Worm (Caenorhabditis elegans): ENCODE measurements around the gene wrt-2.

Gene wrt-2

ce11 chrX:3102165-3102564, 8.0 kb upstream of the wrt-2 start, which contains the start of gene ztf-13:
Gene ztf-13 (minus strand): TSS chrX:3102175.
- TF ChIP-seq cebp-1 (GFP tag; IDR thresholded peaks at IDR 0.05) (no peak), cebp-1 (tag; optimal IDR thresholded peaks at IDR 0.05) (peak; percentile 27), ceh-100 (GFP tag; IDR thresholded peaks at IDR 0.05) (no peak), lsl-1 (GFP tag; optimal IDR thresholded peaks at IDR 0.05) (no peak), F57C9.4 (tag; optimal IDR thresholded peaks at IDR 0.05) (no peak), nhr-80 (tag; optimal IDR thresholded peaks at IDR 0.05) (peak; percentile 0), nhr-27 (tag; optimal IDR thresholded peaks at IDR 0.05) (no peak), pha-4 (tag; optimal IDR thresholded peaks at IDR 0.05) (peak; percentile 6), ceh-27 (GFP tag; optimal IDR thresholded peaks at IDR 0.05) (no peak)

DNA sequence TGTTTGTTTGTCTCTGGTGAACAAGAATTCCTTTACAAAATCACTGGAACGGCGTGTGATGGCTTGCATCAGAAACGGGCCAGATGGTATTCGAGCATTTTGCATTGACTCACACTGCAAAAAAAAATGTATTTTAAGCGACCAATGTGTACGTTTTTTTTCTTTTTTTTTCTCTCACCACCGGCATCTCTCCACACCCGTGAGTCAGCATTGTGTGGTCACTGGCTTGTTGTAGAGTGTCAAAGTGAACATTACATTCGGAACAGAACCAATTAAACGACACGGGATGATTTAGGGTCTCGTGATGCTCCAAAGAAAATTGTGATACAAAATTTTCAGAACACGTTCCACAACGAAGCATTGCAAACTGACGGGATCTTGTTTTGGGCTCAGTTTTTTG, 7.4 kb upstream of the wrt-2 start:
- TF ChIP-seq ztf-18 (tag; optimal IDR thresholded peaks at IDR 0.05), result peak; percentile 21
- no peak for TF ChIP-seq fkh-3 (tag; optimal IDR thresholded peaks at IDR 0.05)
- no peak for TF ChIP-seq ekl-4 (GFP tag; IDR thresholded peaks at IDR 0.05)
- no peak for TF ChIP-seq cebp-1 (GFP tag; IDR thresholded peaks at IDR 0.05)
- no peak for TF ChIP-seq cebp-1 (tag; optimal IDR thresholded peaks at IDR 0.05)
- TF ChIP-seq xnd-1 (tag; optimal IDR thresholded peaks at IDR 0.05), result no peak
- no peak for TF ChIP-seq lsl-1 (GFP tag; optimal IDR thresholded peaks at IDR 0.05)
- no peak for TF ChIP-seq mcd-1 (GFP tag; IDR thresholded peaks at IDR 0.05)
- peak; percentile 4 for TF ChIP-seq K12H6.12 (tag; optimal IDR thresholded peaks at IDR 0.05)
- no peak for TF ChIP-seq lsy-27 (tag; optimal IDR thresholded peaks at IDR 0.05; ENCODE audit: borderline replicate concordance, insufficient read depth)
- TF ChIP-seq egl-44 (GFP tag; IDR thresholded peaks at IDR 0.05), result no peak
- TF ChIP-seq nhr-80 (tag; optimal IDR thresholded peaks at IDR 0.05), result peak; percentile 53
- no peak for TF ChIP-seq D2030.7 (GFP tag; IDR thresholded peaks at IDR 0.05)
- no peak for TF ChIP-seq nhr-179 (tag; optimal IDR thresholded peaks at IDR 0.05)

ce11 chrX:3099832-3100231, 5.7 kb upstream of the wrt-2 start, which contains the start of gene sec-3:
Gene sec-3 (minus strand): TSS chrX:3099852.
- TF ChIP-seq ceh-91 (GFP tag; IDR thresholded peaks at IDR 0.05) (no peak), mcd-1 (GFP tag; IDR thresholded peaks at IDR 0.05) (peak; percentile 82), lin-54 (GFP tag; optimal IDR thresholded peaks at IDR 0.05) (peak; percentile 61), unc-62 (GFP tag; optimal IDR thresholded peaks at IDR 0.05) (no peak), B0261.1 (tag; optimal IDR thresholded peaks at IDR 0.05) (no peak), hlh-26 (GFP tag; conservative IDR thresholded peaks at IDR 0.05) (no peak), K12H6.12 (tag; optimal IDR thresholded peaks at IDR 0.05) (peak; percentile 79), die-1 (tag; optimal IDR thresholded peaks at IDR 0.05) (no peak), hmg-1.2 (GFP tag; IDR thresholded peaks at IDR 0.05) (peak; percentile 90), aptf-2 (GFP tag; conservative IDR thresholded peaks at IDR 0.05) (no peak), pbrm-1 (GFP tag; IDR thresholded peaks at IDR 0.05) (peak; percentile 81), nfyb-1 (GFP tag; IDR thresholded peaks at IDR 0.05) (peak; percentile 59; the same call in 1 of the 2 replicates), aptf-3 (GFP tag; IDR thresholded peaks at IDR 0.05) (no peak), ztf-26 (tag; optimal IDR thresholded peaks at IDR 0.05) (peak; percentile 36), ztf-18 (tag; optimal IDR thresholded peaks at IDR 0.05) (peak; percentile 98), ztf-6 (GFP tag; IDR thresholded peaks at IDR 0.05) (no peak), attf-5 (GFP tag; optimal IDR thresholded peaks at IDR 0.05) (peak; percentile 84), lir-1 (GFP tag; conservative IDR thresholded peaks at IDR 0.05) (peak; percentile 22; the same call in 1 of the 2 replicates), sdz-38 (tag; optimal IDR thresholded peaks at IDR 0.05) (no peak), lin-40 (tag; optimal IDR thresholded peaks at IDR 0.05) (peak; percentile 88), cebp-1 (GFP tag; IDR thresholded peaks at IDR 0.05) (no peak), cebp-1 (tag; optimal IDR thresholded peaks at IDR 0.05) (peak; percentile 83), sptf-2 (GFP tag; optimal IDR thresholded peaks at IDR 0.05) (no peak), zim-3 (tag; optimal IDR thresholded peaks at IDR 0.05) (no peak), K11D2.4 (GFP tag; IDR thresholded peaks at IDR 0.05) (peak; percentile 77; the same call in 1 of the 2 replicates), madf-3 (GFP tag; IDR thresholded peaks at IDR 0.05) (no peak), ceh-100 (GFP tag; IDR thresholded peaks at IDR 0.05) (peak; percentile 68), somi-1 (GFP tag; optimal IDR thresholded peaks at IDR 0.05) (peak; percentile 35), tbp1 (GFP tag; optimal IDR thresholded peaks at IDR 0.05) (peak; percentile 52), snpc-4 (GFP tag; optimal IDR thresholded peaks at IDR 0.05) (no peak), snpc-4 (tag; optimal IDR thresholded peaks at IDR 0.05) (peak in 3 of 4 experiments; percentile 47 to 72 (median 65)), hsf-1 (GFP tag; IDR thresholded peaks at IDR 0.05) (no peak), let-526 (GFP tag; IDR thresholded peaks at IDR 0.05) (0 out of 2 replicates have a peak, but pooled peaks have one; percentile 12)
